Fruit fly (Drosophila melanogaster): ENCODE results near the gene Idgf1.

The Idgf1 gene

dm6 chr2L:16491123-16491751, 46.2 kb downstream of the Idgf1 start, which contains the start of gene Tpr2 (continued):
- TF ChIP-seq CG10209 (GFP tag; optimal IDR thresholded peaks at IDR 0.05) (peak; percentile 60), Dek (tag; optimal IDR thresholded peaks at IDR 0.05) (peak; percentile 30), Camta (GFP tag; optimal IDR thresholded peaks at IDR 0.05) (peak; percentile 71), jing (GFP tag; optimal IDR thresholded peaks at IDR 0.05) (no peak), bbx (GFP tag; IDR thresholded peaks at IDR 0.05; ENCODE audit: partially characterized antibody) (peak; percentile 77), CG4617 (GFP tag; optimal IDR thresholded peaks at IDR 0.05; ENCODE audit: borderline replicate concordance) (peak; percentile 64), CG4404 (GFP tag; IDR thresholded peaks at IDR 0.05) (no peak), CG10543 (GFP tag; optimal IDR thresholded peaks at IDR 0.05) (peak; percentile 85), Hr39 (optimal IDR thresholded peaks at IDR 0.05) (no peak), CG3995 (GFP tag; optimal IDR thresholded peaks at IDR 0.05) (peak; percentile 99), CG3281 (GFP tag; optimal IDR thresholded peaks at IDR 0.05) (peak; percentile 30), CG12299 (tag; optimal IDR thresholded peaks at IDR 0.05) (peak; percentile 59), inv (GFP tag; IDR thresholded peaks at IDR 0.05; ENCODE audit: partially characterized antibody) (peak; percentile 86), CG10565 (GFP tag; optimal IDR thresholded peaks at IDR 0.05) (no peak), Trl (optimal IDR thresholded peaks at IDR 0.05) (no peak), Trl (GFP tag; optimal IDR thresholded peaks at IDR 0.05) (peak; percentile 58), CG11723 (GFP tag; optimal IDR thresholded peaks at IDR 0.05) (peak; percentile 42), Spps (tag; optimal IDR thresholded peaks at IDR 0.05) (no peak), Deaf1 (tag; optimal IDR thresholded peaks at IDR 0.05) (peak; percentile 26), CG11695 (GFP tag; IDR thresholded peaks at IDR 0.05) (no peak), Doc3 (GFP tag; IDR thresholded peaks at IDR 0.05; ENCODE audit: partially characterized antibody) (peak; percentile 95), CG31224 (GFP tag; IDR thresholded peaks at IDR 0.05) (no peak), nerfin-1 (tag; optimal IDR thresholded peaks at IDR 0.05) (peak; percentile 23), da (GFP tag; optimal IDR thresholded peaks at IDR 0.05) (peak; percentile 48), CrebB (tag; optimal IDR thresholded peaks at IDR 0.05) (peak; percentile 74), lab (GFP tag; optimal IDR thresholded peaks at IDR 0.05) (peak; percentile 38), cato (GFP tag; optimal IDR thresholded peaks at IDR 0.05; ENCODE audit: borderline replicate concordance) (no peak), phol (tag; optimal IDR thresholded peaks at IDR 0.05) (peak; percentile 67), pum (GFP tag; optimal IDR thresholded peaks at IDR 0.05) (peak; percentile 28), bcd (GFP tag; optimal IDR thresholded peaks at IDR 0.05) (peak; percentile 22), onecut (GFP tag; IDR thresholded peaks at IDR 0.05) (no peak), CG17568 (GFP tag; optimal IDR thresholded peaks at IDR 0.05) (peak; percentile 73), Sry-β (GFP tag; optimal IDR thresholded peaks at IDR 0.05) (no peak), CG17829 (tag; optimal IDR thresholded peaks at IDR 0.05) (peak; percentile 72), CG14050 (GFP tag; IDR thresholded peaks at IDR 0.05) (no peak), tll (GFP tag; optimal IDR thresholded peaks at IDR 0.05) (peak in 1 of 2 experiments; percentile 61), gcm (GFP tag; optimal IDR thresholded peaks at IDR 0.05) (peak; percentile 22), CG13894 (tag; optimal IDR thresholded peaks at IDR 0.05) (peak; percentile 67), CG11504 (tag; optimal IDR thresholded peaks at IDR 0.05) (peak; percentile 54), CG30431 (GFP tag; optimal IDR thresholded peaks at IDR 0.05) (no peak), zf30C (GFP tag; optimal IDR thresholded peaks at IDR 0.05) (no peak), gsb (GFP tag; IDR thresholded peaks at IDR 0.05) (no peak), CG4730 (GFP tag; IDR thresholded peaks at IDR 0.05) (no peak), mld (GFP tag; IDR thresholded peaks at IDR 0.05; ENCODE audit: partially characterized antibody) (0 out of 3 replicates have a peak, but pooled peaks have one; percentile 32), CG15479 (GFP tag; optimal IDR thresholded peaks at IDR 0.05) (peak; percentile 5), Dip2 (GFP tag; IDR thresholded peaks at IDR 0.05) (no peak), CG4854 (GFP tag; optimal IDR thresholded peaks at IDR 0.05) (peak; percentile 53), prd (optimal IDR thresholded peaks at IDR 0.05) (no peak), prd (GFP tag; IDR thresholded peaks at IDR 0.05) (peak; percentile 49; the same call in 1 of the 3 replicates)
